Worm (Caenorhabditis elegans) whole organism, L3 larva: ENCODE data around the gene fsn-1.

Experiments
- ama-1 ChIP-seq: fragments of 150-350 bp; optimal IDR thresholded peaks from 2 replicates; lab custom pipeline; 2018
- egl-27 ChIP-seq: sonication (generic microtip); optimal IDR thresholded peaks from 4 replicates; lab custom pipeline; 2017; ENCODE audit warnings: missing biosample characterization, missing genetic modification reagents, missing genetic modification characterization
- eor-1 ChIP-seq, 2 experiments: fragments of 150-350 bp; optimal IDR thresholded peaks; 2 replicates each; lab custom pipeline; 2014 to 2018; ENCODE audit warnings: missing biosample characterization in 2 of 2, missing genetic modification characterization in 2 of 2
- nhr-11 ChIP-seq: fragments of 150-350 bp; optimal IDR thresholded peaks from 2 replicates; lab custom pipeline; 2014; ENCODE audit warnings: missing biosample characterization, missing genetic modification characterization
- nhr-12 ChIP-seq: fragments of 150-350 bp; optimal IDR thresholded peaks from 2 replicates; lab custom pipeline; 2014; ENCODE audit warnings: missing biosample characterization, missing genetic modification characterization
- nhr-76 ChIP-seq: fragments of 150-350 bp; sonication (generic microtip); optimal IDR thresholded peaks from 5 replicates; lab custom pipeline; 2014; ENCODE audit warnings: missing biosample characterization, missing genetic modification characterization
- pqm-1 ChIP-seq: fragments of 150-350 bp; optimal IDR thresholded peaks from 2 replicates; lab custom pipeline; 2017; ENCODE audit warnings: missing biosample characterization, missing genetic modification characterization, inconsistent platforms
- sea-2 ChIP-seq: fragments of 150-350 bp; sonication (generic microtip); optimal IDR thresholded peaks from 4 replicates; lab custom pipeline; 2014; ENCODE audit warnings: missing biosample characterization, missing genetic modification reagents, missing genetic modification characterization
- skn-1 ChIP-seq: fragments of 150-350 bp; optimal IDR thresholded peaks from 2 replicates; lab custom pipeline; 2014; ENCODE audit warnings: missing biosample characterization, missing genetic modification characterization
- snpc-4 ChIP-seq: fragments of 150-350 bp; optimal IDR thresholded peaks from 2 replicates; lab custom pipeline; 2014; ENCODE audit warnings: missing biosample characterization, missing genetic modification characterization
- zag-1 ChIP-seq: fragments of 150-350 bp; optimal IDR thresholded peaks from 2 replicates; lab custom pipeline; 2014; ENCODE audit warnings: missing biosample characterization, missing genetic modification characterization
- ztf-11 ChIP-seq: fragments of 150-350 bp; optimal IDR thresholded peaks from 2 replicates; lab custom pipeline; 2014; ENCODE audit warnings: missing biosample characterization, missing genetic modification characterization

DNA sequence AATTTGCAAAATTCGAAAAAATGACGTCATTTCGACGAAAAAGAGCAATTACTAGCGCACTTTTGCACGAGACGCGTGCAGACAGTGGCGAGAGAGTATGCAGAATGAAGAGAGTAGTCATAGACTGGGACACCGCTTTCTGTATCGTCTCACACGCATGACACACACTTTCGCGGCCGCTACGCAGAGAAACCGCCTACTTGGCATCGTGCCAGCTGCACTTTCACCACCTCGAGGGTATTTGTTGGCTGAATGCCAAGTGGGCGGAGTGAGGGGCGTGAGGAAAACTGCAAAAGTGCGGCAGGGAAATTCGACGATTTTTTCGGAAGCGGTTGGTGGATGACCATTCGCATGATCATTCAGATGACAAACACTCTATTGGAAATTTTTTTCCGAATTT is 37.4 kb upstream of the fsn-1 start:
- TF ChIP-seq egl-27 (tag; lab: Kevin White, UChicago) (peak; percentile 95), nhr-11 (tag; lab: Kevin White, UChicago) (peak; percentile 95), skn-1 (tag; lab: Kevin White, UChicago) (peak; percentile 91), zag-1 (tag; lab: Kevin White, UChicago) (peak; percentile 84), ama-1 (lab: Kevin White, UChicago) (peak; percentile 82), snpc-4 (tag; lab: Kevin White, UChicago) (peak; percentile 92), nhr-12 (tag; lab: Kevin White, UChicago) (no peak), sea-2 (GFP tag; lab: Kevin White, UChicago) (peak; percentile 87), ztf-11 (peak; percentile 4), pqm-1 (tag; lab: Kevin White, UChicago) (peak; percentile 96), nhr-76 (tag; lab: Kevin White, UChicago) (peak; percentile 75), eor-1 (tag; optimal IDR thresholded peaks at IDR 0.05; lab: Kevin White, UChicago) (peak in 1 of 2 experiments; percentile 2)
